Worm (Caenorhabditis elegans): ENCODE data around the gene D2045.7.
A peak's percentile ranks its signal among the peaks of the same experiment; 100 is the strongest.

The D2045.7 gene

ce11 chrIII:10512570-10512969 lies 33.3 kb downstream of the D2045.7 start:
- TF ChIP-seq irx-1 (tag; optimal IDR thresholded peaks at IDR 0.05) (no peak), nhr-237 (tag; optimal IDR thresholded peaks at IDR 0.05) (no peak), elt-3 (tag; optimal IDR thresholded peaks at IDR 0.05) (no peak), isw-1 (GFP tag; IDR thresholded peaks at IDR 0.05) (no peak), fkh-10 (GFP tag; optimal IDR thresholded peaks at IDR 0.05) (peak; percentile 80), nhr-28 (tag; optimal IDR thresholded peaks at IDR 0.05) (no peak), tlp-1 (tag; optimal IDR thresholded peaks at IDR 0.05) (no peak), C34B4.2 (tag; optimal IDR thresholded peaks at IDR 0.05) (no peak), lin-35 (GFP tag; optimal IDR thresholded peaks at IDR 0.05) (no peak), ceh-82 (tag; optimal IDR thresholded peaks at IDR 0.05) (no peak), lin-14 (GFP tag; optimal IDR thresholded peaks at IDR 0.05) (peak; percentile 30), dsc-1 (tag; optimal IDR thresholded peaks at IDR 0.05) (no peak)

DNA sequence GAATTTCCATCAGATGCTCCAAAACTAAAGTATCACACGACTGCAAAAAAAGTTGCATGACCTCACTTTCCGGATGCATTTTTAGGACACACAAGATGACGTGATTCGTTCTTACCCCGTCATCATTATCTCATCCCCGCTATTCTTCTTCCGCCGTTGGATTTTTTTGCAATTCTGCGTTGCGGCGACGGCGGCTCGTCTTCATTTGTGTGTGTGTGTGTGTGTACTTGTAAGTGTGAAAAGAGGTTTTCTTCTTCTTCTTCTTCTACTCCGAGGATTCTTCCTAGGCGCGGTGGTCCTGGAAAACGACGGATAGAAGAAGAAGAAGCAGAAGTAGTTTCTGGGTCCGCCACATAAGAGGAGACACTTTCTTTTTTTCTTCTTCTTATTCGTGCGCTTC lies 36.5 kb downstream of the D2045.7 start:
- TF ChIP-seq swsn-7 (tag; optimal IDR thresholded peaks at IDR 0.05), result no peak
- no peak for TF ChIP-seq efl-1 (optimal IDR thresholded peaks at IDR 0.05)
- peak in 1 of 2 experiments; percentile 84 for TF ChIP-seq efl-1 (GFP tag; optimal IDR thresholded peaks at IDR 0.05 in 1 of 2)
- peak; percentile 18 for TF ChIP-seq unc-86 (tag; optimal IDR thresholded peaks at IDR 0.05)
- TF ChIP-seq fkh-10 (GFP tag; optimal IDR thresholded peaks at IDR 0.05), result peak; percentile 41
- TF ChIP-seq lin-14 (GFP tag; optimal IDR thresholded peaks at IDR 0.05), result peak; percentile 62

ce11 chrIII:10518884-10519283 lies 39.6 kb downstream of the D2045.7 start:
- TF ChIP-seq fkh-10 (GFP tag; optimal IDR thresholded peaks at IDR 0.05), result no peak
- TF ChIP-seq pax-3 (tag; optimal IDR thresholded peaks at IDR 0.05), result no peak
- no peak for TF ChIP-seq unc-98 (GFP tag; IDR thresholded peaks at IDR 0.05)
- TF ChIP-seq jun-1 (tag; optimal IDR thresholded peaks at IDR 0.05), result no peak
- no peak for TF ChIP-seq mab-9 (GFP tag; IDR thresholded peaks at IDR 0.05)
- no peak for TF ChIP-seq unc-30 (tag; optimal IDR thresholded peaks at IDR 0.05)
- TF ChIP-seq zag-1 (tag; optimal IDR thresholded peaks at IDR 0.05), result no peak
- peak; percentile 38 for TF ChIP-seq nhr-85 (tag)
- no peak for TF ChIP-seq blmp-1 (tag; optimal IDR thresholded peaks at IDR 0.05)
- no peak for TF ChIP-seq lin-39 (tag; optimal IDR thresholded peaks at IDR 0.05)
- TF ChIP-seq nhr-20 (tag; optimal IDR thresholded peaks at IDR 0.05), result no peak
- no peak for TF ChIP-seq elt-3 (tag; optimal IDR thresholded peaks at IDR 0.05)
- TF ChIP-seq dpl-1 (GFP tag; optimal IDR thresholded peaks at IDR 0.05), result no peak
- peak; percentile 80 for TF ChIP-seq dsc-1 (tag; optimal IDR thresholded peaks at IDR 0.05)
- no peak for TF ChIP-seq ama-1 (optimal IDR thresholded peaks at IDR 0.05)
- no peak for TF ChIP-seq unc-86 (tag; optimal IDR thresholded peaks at IDR 0.05)
- no peak for TF ChIP-seq hpl-2 (GFP tag; optimal IDR thresholded peaks at IDR 0.05)
- no peak for TF ChIP-seq ets-5 (GFP tag; IDR thresholded peaks at IDR 0.05)
- TF ChIP-seq mdl-1 (tag; optimal IDR thresholded peaks at IDR 0.05), result no peak
- TF ChIP-seq xbp-1 (tag; optimal IDR thresholded peaks at IDR 0.05), result no peak
- no peak for TF ChIP-seq C16A3.4 (tag; optimal IDR thresholded peaks at IDR 0.05)
- TF ChIP-seq lin-15B (tag; optimal IDR thresholded peaks at IDR 0.05), result no peak
- peak; percentile 62 for TF ChIP-seq fkh-4 (tag; optimal IDR thresholded peaks at IDR 0.05; ENCODE audit: borderline replicate concordance)

ce11 chrIII:10519615-10520014 lies 40.3 kb downstream of the D2045.7 start:
- TF ChIP-seq isw-1 (GFP tag; IDR thresholded peaks at IDR 0.05) (no peak), nhr-71 (tag; optimal IDR thresholded peaks at IDR 0.05) (no peak), grh-1 (GFP tag; IDR thresholded peaks at IDR 0.05) (no peak), lsy-2 (tag; optimal IDR thresholded peaks at IDR 0.05) (no peak), dsc-1 (tag; optimal IDR thresholded peaks at IDR 0.05) (no peak), efl-1 (optimal IDR thresholded peaks at IDR 0.05) (no peak), efl-1 (GFP tag; optimal IDR thresholded peaks at IDR 0.05 in 1 of 2) (peak in 1 of 2 experiments; percentile 73), nhr-85 (tag) (no peak)

Measured in whole organism, L1 larva.